Fruit fly (Drosophila melanogaster): Measurements from ENCODE around the gene Cyp12c1.

Cyp12c1 gene

dm6 chr3L:18675363-18675866 is 10.7 kb downstream of the Cyp12c1 start, which contains the start of the genes GNBP2 and GNBP1 (continued):
- TF ChIP-seq stwl (tag; optimal IDR thresholded peaks at IDR 0.05): no peak
- TF ChIP-seq Six4 (GFP tag; optimal IDR thresholded peaks at IDR 0.05): no peak
- TF ChIP-seq Stat92E (GFP tag; optimal IDR thresholded peaks at IDR 0.05): no peak
- TF ChIP-seq gcm2 (GFP tag; optimal IDR thresholded peaks at IDR 0.05): no peak
- peak; percentile 77 for TF ChIP-seq tgo (GFP tag; IDR thresholded peaks at IDR 0.05)
- peak; percentile 22 for TF ChIP-seq Max (GFP tag; optimal IDR thresholded peaks at IDR 0.05)
- no peak for TF ChIP-seq NC2β (GFP tag; optimal IDR thresholded peaks at IDR 0.05)
- TF ChIP-seq sr (GFP tag; IDR thresholded peaks at IDR 0.05): no peak
- peak; percentile 37 for TF ChIP-seq run (tag; optimal IDR thresholded peaks at IDR 0.05)
- TF ChIP-seq CG30431 (GFP tag; optimal IDR thresholded peaks at IDR 0.05): no peak
- no peak for TF ChIP-seq onecut (GFP tag; IDR thresholded peaks at IDR 0.05)
- no peak for TF ChIP-seq gt (GFP tag; IDR thresholded peaks at IDR 0.05)
- TF ChIP-seq seq (GFP tag; IDR thresholded peaks at IDR 0.05): no peak
- peak; percentile 50; the same call in 1 of the 2 replicates for TF ChIP-seq CG7372 (GFP tag; IDR thresholded peaks at IDR 0.05)
- no peak for TF ChIP-seq yki (optimal IDR thresholded peaks at IDR 0.05)
- TF ChIP-seq klu (GFP tag; IDR thresholded peaks at IDR 0.05): no peak; the same call in 1 of the 2 replicates
- no peak for TF ChIP-seq CG10274 (GFP tag; optimal IDR thresholded peaks at IDR 0.05)
- TF ChIP-seq en (GFP tag; optimal IDR thresholded peaks at IDR 0.05): no peak
- TF ChIP-seq CG16813 (GFP tag; IDR thresholded peaks at IDR 0.05; ENCODE audit: partially characterized antibody): no peak
- peak; percentile 48 for TF ChIP-seq salm (tag; optimal IDR thresholded peaks at IDR 0.05)
- TF ChIP-seq zen (tag; optimal IDR thresholded peaks at IDR 0.05): no peak
- peak; percentile 41; the same call in 1 of the 2 replicates for TF ChIP-seq CG14014 (GFP tag; IDR thresholded peaks at IDR 0.05)
- TF ChIP-seq CG13775 (GFP tag; optimal IDR thresholded peaks at IDR 0.05): peak; percentile 18
- TF ChIP-seq CG9876 (GFP tag; optimal IDR thresholded peaks at IDR 0.05): no peak
- no peak for TF ChIP-seq tll (GFP tag; optimal IDR thresholded peaks at IDR 0.05)
- TF ChIP-seq Pdp1 (GFP tag; optimal IDR thresholded peaks at IDR 0.05): peak in 1 of 2 experiments; percentile 34
- no peak for TF ChIP-seq mld (GFP tag; IDR thresholded peaks at IDR 0.05; ENCODE audit: partially characterized antibody)
- no peak for TF ChIP-seq Dip2 (GFP tag; IDR thresholded peaks at IDR 0.05)
- TF ChIP-seq wor (GFP tag; IDR thresholded peaks at IDR 0.05): no peak
- no peak for TF ChIP-seq CG10565 (GFP tag; optimal IDR thresholded peaks at IDR 0.05)
- peak; percentile 37; the same call in 1 of the 2 replicates for TF ChIP-seq CG6272 (GFP tag; IDR thresholded peaks at IDR 0.05)
- peak; percentile 82 for TF ChIP-seq CG34376 (GFP tag; optimal IDR thresholded peaks at IDR 0.05)
- no peak for TF ChIP-seq MESR4 (GFP tag; optimal IDR thresholded peaks at IDR 0.05)
- TF ChIP-seq Blimp-1 (GFP tag; optimal IDR thresholded peaks at IDR 0.05): no peak
- TF ChIP-seq zen2 (GFP tag; IDR thresholded peaks at IDR 0.05; ENCODE audit: partially characterized antibody): no peak
- TF ChIP-seq cato (GFP tag; optimal IDR thresholded peaks at IDR 0.05; ENCODE audit: borderline replicate concordance): no peak
- no peak for TF ChIP-seq cad (GFP tag; optimal IDR thresholded peaks at IDR 0.05)
- TF ChIP-seq Eip74EF (GFP tag; optimal IDR thresholded peaks at IDR 0.05): peak in 1 of 2 experiments; percentile 48
- TF ChIP-seq ash1 (GFP tag; optimal IDR thresholded peaks at IDR 0.05): no peak
- no peak for TF ChIP-seq CG31388 (GFP tag; optimal IDR thresholded peaks at IDR 0.05)
- no peak for TF ChIP-seq h (optimal IDR thresholded peaks at IDR 0.05)
- no peak for TF ChIP-seq dmrt11E (tag; optimal IDR thresholded peaks at IDR 0.05)
- peak; percentile 16 for TF ChIP-seq org-1 (GFP tag; optimal IDR thresholded peaks at IDR 0.05)
- no peak for TF ChIP-seq ftz-f1 (GFP tag; optimal IDR thresholded peaks at IDR 0.05)
- peak; percentile 36 for TF ChIP-seq CG15601 (tag; optimal IDR thresholded peaks at IDR 0.05)
- no peak for TF ChIP-seq Sin3A (optimal IDR thresholded peaks at IDR 0.05)
- TF ChIP-seq Sox102F (GFP tag; optimal IDR thresholded peaks at IDR 0.05): peak; percentile 78
- TF ChIP-seq Gug (GFP tag; IDR thresholded peaks at IDR 0.05): 0 out of 4 replicates have a peak, but pooled peaks have one; percentile 21
- no peak for TF ChIP-seq vfl (GFP tag; optimal IDR thresholded peaks at IDR 0.05)
- peak; percentile 43 for TF ChIP-seq CG2120 (GFP tag; optimal IDR thresholded peaks at IDR 0.05)
- TF ChIP-seq Dad (GFP tag; optimal IDR thresholded peaks at IDR 0.05): no peak

Measured in whole organism, embryonic.